Worm (Caenorhabditis elegans) whole organism, L3 larva: ENCODE data around the gene C44H4.6.

ENCODE experiments used
- R02D3.7 ChIP-seq: fragments of 150-350 bp; optimal IDR thresholded peaks from 2 replicates; lab custom pipeline; 2014; ENCODE audit warnings: missing biosample characterization, missing genetic modification characterization
- ama-1 ChIP-seq: fragments of 150-350 bp; optimal IDR thresholded peaks from 2 replicates; lab custom pipeline; 2018
- ceh-16 ChIP-seq: sonication (generic microtip); optimal IDR thresholded peaks from 2 replicates; lab custom pipeline; 2017; ENCODE audit warnings: missing biosample characterization, missing genetic modification characterization
- ceh-82 ChIP-seq: fragments of 150-350 bp; optimal IDR thresholded peaks from 2 replicates; lab custom pipeline; 2014; ENCODE audit warnings: missing biosample characterization, missing genetic modification characterization
- ceh-9 ChIP-seq: sonication (generic microtip); optimal IDR thresholded peaks from 2 replicates; lab custom pipeline; 2018; ENCODE audit warnings: missing biosample characterization, missing genetic modification characterization
- fos-1 ChIP-seq: fragments of 150-350 bp; optimal IDR thresholded peaks from 2 replicates; lab custom pipeline; 2014; ENCODE audit warnings: missing biosample characterization, missing genetic modification characterization
- lin-15B ChIP-seq: fragments of 150-350 bp; optimal IDR thresholded peaks from 2 replicates; lab custom pipeline; 2014; ENCODE audit warnings: missing biosample characterization, missing genetic modification characterization
- nhr-12 ChIP-seq: fragments of 150-350 bp; optimal IDR thresholded peaks from 2 replicates; lab custom pipeline; 2014; ENCODE audit warnings: missing biosample characterization, missing genetic modification characterization
- nhr-77 ChIP-seq: fragments of 150-350 bp; optimal IDR thresholded peaks from 2 replicates; lab custom pipeline; 2014; ENCODE audit warnings: missing biosample characterization, missing genetic modification characterization
- skn-1 ChIP-seq: fragments of 150-350 bp; optimal IDR thresholded peaks from 2 replicates; lab custom pipeline; 2014; ENCODE audit warnings: missing biosample characterization, missing genetic modification characterization
- unc-39 ChIP-seq: sonication (generic microtip); optimal IDR thresholded peaks from 4 replicates; lab custom pipeline; 2017; ENCODE audit warnings: missing biosample characterization, missing genetic modification characterization
- ztf-4 ChIP-seq: fragments of 150-350 bp; optimal IDR thresholded peaks from 2 replicates; lab custom pipeline; 2014; ENCODE audit warnings: missing biosample characterization, missing genetic modification characterization

- TF ChIP-seq skn-1 (tag; lab: Kevin White, UChicago) (no peak), ceh-16 (tag; lab: Kevin White, UChicago) (no peak), lin-15B (no peak), nhr-77 (tag; lab: Kevin White, UChicago) (no peak), nhr-12 (tag; lab: Kevin White, UChicago) (no peak), unc-39 (tag; lab: Kevin White, UChicago) (no peak), ceh-82 (no peak), ama-1 (lab: Kevin White, UChicago) (no peak), ztf-4 (tag; lab: Kevin White, UChicago) (no peak), fos-1 (no peak), ceh-9 (tag; lab: Kevin White, UChicago) (no peak), R02D3.7 (tag; lab: Kevin White, UChicago) (no peak)
These were observed 21.5 kb downstream of the C44H4.6 start, which contains the start of gene let-4 for ce11 chrX:14577579-14578127.
